Worm (Caenorhabditis elegans): Measurements from ENCODE around the gene T22B7.8.

DNA sequence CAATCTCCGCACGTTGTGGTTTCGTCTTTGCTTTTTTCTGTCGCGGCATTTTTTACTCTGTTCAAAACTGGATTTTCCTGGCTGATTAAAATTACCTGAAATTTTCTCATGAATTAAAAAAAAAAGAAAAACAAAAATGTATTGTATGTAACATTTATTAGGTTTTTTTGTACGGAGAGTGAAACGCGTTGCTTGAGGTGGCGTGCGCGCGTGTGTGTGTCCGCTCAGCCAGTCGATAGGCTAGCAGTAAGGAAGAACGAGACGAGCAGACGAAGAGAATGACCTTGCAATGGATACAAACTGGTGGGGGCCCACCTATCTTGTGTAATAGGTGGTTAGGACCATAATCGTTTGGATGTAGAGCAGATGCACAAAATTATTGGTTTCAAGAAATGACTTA is 9.6 kb downstream of the T22B7.8 start, which contains the start of gene T22B7.4:
- no peak for TF ChIP-seq ceh-28 (tag; optimal IDR thresholded peaks at IDR 0.05)
- no peak for TF ChIP-seq eor-1 (tag; optimal IDR thresholded peaks at IDR 0.05)
- no peak for TF ChIP-seq tbx-2 (tag; optimal IDR thresholded peaks at IDR 0.05)
- TF ChIP-seq R02D3.7 (tag; optimal IDR thresholded peaks at IDR 0.05): no peak
- no peak for TF ChIP-seq nhr-237 (tag; optimal IDR thresholded peaks at IDR 0.05)
- no peak for TF ChIP-seq skn-1 (tag; optimal IDR thresholded peaks at IDR 0.05)

All from whole organism, L3 larva.